Worm (Caenorhabditis elegans) whole organism, dauer: ENCODE measurements around the gene Y43F8B.10.
A peak's percentile ranks its signal among the peaks of the same experiment; 100 is the strongest.

Experiments used
- unc-62 ChIP-seq: sonication (generic microtip); optimal IDR thresholded peaks from 2 replicates; lab custom pipeline; 2017; ENCODE audit warnings: missing biosample characterization, missing genetic modification reagents, missing genetic modification characterization

Y43F8B.10 gene

DNA sequence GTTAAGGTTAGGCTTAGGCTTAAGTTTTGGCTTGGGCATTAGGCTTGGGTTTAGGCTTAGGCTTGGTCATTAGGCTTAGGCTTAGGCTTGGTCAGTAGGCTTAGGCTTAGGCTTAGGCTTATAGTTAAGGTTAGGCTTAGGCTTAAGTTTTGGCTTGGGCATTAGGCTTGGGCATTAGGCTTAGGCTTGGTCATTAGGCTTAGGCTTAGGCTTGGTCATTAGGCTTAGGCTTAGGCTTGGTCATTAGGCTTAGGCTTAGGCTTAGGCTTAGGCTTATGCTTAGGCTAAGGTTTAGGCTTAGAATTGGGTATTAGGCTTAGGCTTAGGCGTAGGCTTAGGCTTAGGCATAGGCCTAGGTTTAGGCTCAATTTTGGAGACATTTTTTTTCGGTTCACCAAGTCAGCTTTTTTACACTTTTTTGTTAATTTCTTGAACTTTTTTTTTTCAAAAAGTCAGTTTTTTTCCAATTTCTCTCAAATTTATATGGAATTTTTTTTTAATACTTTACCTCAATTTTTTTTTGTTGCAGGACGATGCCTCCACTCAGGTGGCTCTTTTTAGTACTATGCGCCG is 28.4 kb downstream of the Y43F8B.10 start, which contains the start of gene Y43F8B.3:
Y43F8B.3 (plus strand) TSS at position 523 of the 573 bp plus-strand sequence.
- no peak for TF ChIP-seq unc-62 (GFP tag; lab: Kevin White, UChicago)

DNA sequence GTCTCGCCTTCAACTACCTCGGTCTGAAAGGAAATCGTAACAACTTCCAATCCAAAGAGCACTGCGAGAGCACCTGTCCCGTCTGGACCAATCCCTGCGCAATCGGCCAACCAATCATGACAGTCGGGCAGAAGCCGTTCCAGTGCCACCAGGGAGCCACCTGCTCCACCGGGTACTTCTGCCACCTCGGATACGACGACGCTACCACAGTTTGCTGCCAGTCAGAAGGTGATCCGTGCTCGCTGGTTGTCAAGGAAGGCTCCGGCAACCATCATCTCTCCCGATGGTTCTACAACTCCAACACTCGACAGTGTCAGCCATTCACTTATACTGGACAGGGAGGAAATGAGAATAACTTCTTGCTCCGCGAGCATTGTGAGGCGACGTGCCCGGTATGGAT is 34.8 kb downstream of the Y43F8B.10 start:
- TF ChIP-seq unc-62 (GFP tag; lab: Kevin White, UChicago), result no peak

DNA sequence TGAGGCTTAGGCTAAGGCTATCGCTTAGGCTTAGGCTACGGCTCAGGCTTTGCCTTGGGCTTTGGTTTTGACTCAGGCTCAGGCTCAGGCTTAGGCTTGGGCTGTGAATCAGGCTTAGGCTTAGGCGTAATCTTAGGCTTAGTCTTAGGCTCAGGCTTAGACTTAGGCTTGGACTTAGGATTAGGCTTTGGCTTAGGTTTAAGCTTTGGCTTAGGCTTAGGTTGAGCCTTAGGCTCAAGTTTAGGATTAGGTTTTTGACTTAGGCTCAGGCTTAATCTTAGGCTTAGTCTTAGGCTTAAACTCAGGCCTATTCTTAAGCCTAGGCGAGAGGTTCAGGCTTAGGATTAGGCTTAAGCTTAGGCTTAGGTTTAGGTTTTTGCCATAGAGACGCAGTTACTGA is 36.1 kb downstream of the Y43F8B.10 start:
- no peak for TF ChIP-seq unc-62 (GFP tag; lab: Kevin White, UChicago)

DNA sequence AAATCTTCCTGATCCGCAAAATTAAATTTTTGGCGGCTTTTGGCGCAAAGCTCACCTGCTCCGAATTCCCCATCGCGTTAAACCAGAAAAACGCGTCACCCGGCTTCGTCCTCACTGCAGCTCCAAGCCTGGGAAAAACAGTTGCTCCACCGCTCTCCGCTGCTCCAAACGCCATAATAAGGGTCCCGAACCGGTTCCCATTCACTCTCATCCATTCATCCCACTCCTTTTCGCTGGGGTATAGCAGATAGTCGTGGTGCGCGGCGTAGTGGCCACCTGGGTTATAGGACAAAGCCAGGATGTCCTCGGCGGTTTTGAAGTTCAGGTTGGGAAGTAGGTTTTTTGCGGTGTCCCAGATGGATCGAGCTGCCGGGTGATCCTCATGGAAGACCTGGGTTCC is 36.7 kb downstream of the Y43F8B.10 start:
- TF ChIP-seq unc-62 (GFP tag; lab: Kevin White, UChicago), result no peak

DNA sequence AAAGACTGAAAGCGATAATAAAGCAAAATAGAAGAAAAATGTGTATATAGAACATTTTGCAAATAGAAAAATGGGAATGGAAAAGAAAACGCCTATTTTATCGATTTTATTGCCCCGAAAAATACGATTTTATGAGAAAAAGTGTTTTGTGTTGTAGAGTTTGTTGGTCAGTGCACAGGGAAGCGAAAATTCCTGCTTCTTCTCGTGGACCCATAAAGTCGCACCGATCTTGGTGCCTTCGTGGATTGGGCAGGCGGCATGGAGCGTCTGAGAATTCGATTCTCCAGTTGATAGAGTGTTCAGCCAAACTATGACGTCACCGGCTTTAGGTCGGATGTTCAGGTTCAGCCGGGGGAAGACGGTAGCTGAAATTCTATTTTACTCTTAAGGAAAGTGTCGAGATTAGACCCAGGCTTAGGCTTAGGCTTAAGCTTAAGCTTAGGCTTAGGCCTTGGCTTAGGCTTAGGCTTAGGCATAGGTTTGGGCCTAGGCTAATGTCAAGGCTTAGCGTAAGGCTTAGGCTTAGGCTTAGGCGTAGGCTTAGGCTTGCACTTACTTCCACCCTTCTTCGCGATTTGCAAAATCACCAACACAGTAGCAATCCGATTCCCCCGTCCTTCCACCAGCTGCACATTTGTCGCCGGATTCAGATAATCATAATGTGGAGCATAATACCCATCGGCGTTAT is 38.1 kb downstream of the Y43F8B.10 start, which contains the start of gene Y43F8B.19:
Y43F8B.19 (minus strand) TSS at position 51 of the 688 bp plus-strand sequence.
- no peak for TF ChIP-seq unc-62 (GFP tag; lab: Kevin White, UChicago)

DNA sequence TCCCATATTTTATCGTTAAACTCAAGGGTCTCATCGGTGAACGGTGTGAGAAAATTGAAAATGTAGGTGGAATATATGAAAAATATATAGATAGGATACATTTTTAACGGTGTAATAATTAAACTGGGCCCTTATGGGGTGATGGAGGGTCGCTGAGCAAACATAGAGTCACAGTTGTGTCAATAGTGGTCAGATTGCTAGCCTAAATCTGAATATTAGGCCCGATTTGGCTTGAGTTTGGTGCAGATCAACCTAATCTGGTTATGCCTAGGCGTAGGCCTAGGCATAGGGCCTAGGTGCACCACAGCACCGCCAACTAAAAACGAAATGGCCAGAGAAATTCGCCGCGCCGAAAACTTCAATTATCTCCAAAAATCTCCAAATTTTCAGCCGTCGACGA is 39.3 kb downstream of the Y43F8B.10 start, which contains the start of gene phy-4:
phy-4 (minus strand) TSS at position 101 of the 400 bp plus-strand sequence.
- TF ChIP-seq unc-62 (GFP tag; lab: Kevin White, UChicago), result no peak

DNA sequence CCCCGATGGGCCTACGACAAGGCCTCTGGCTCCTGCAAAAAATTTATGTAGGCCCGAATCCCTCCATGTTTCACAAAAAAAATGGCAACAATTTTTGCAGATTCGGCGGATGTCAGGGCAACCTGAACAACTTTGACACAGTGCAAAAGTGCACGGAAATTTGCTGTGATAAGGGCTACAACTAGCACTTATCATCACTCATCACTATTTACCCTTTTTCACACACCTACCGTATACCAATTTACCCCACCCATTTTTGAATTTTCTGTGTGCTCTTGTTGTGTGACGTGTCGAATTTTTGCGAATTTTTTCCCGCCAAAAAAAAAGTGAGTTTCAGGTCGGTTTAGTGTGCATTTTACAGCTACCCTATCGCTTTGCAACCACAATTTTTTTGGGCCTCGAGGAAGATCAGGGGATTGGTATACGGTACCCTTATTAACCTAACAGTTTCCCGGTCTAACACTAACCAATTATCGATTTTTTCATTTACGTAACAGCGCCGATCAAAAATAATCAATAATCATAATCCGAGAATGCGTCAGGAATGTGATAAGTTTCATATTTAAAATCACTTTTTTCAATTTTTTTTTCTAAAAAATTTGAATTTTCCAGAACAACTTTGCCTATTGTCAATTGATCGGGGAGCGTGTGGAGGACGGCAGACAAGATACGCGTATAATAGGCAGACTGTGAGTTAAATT is 44.4 kb downstream of the Y43F8B.10 start:
- no peak for TF ChIP-seq unc-62 (GFP tag; lab: Kevin White, UChicago)

DNA sequence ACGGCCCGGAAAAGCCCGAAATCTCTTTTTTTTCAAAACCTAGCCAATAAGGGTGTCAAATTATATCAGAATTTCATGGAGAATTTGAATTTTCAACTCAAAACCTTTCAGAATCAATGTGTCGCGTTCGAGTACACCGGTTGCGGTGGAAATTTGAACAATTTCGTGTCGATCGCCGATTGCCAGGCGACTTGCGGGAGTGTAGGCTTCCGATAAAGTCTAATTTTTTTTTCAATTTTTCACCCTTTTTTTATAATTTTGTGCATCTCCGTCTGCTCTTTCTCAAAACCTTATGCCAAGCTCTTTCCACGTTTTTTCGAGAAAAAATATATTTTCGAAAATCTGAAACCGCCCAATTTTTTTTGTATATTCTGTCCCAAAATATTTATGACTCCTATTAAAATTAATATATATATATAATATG is 45.3 kb downstream of the Y43F8B.10 start:
- no peak for TF ChIP-seq unc-62 (GFP tag; lab: Kevin White, UChicago)

DNA sequence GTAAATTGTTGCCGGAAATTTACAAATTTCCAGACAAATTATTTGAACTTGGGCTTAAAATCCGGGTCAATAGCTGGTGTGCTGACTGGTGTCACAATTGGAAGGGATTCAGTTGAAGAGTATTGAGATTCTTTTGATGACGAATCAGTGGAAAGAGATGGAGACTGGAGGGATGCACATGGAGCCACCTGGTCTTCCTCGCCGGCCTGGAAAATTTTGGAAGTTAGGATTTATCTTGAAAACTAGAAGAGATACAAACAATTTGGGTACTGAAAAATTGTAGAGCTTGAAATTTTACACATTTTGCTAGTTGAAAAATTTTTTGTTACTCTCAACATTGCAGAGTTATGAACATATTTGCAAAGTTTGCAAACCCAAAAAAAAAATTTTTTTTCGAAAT is 45.9 kb downstream of the Y43F8B.10 start:
- TF ChIP-seq unc-62 (GFP tag; lab: Kevin White, UChicago), result no peak

DNA sequence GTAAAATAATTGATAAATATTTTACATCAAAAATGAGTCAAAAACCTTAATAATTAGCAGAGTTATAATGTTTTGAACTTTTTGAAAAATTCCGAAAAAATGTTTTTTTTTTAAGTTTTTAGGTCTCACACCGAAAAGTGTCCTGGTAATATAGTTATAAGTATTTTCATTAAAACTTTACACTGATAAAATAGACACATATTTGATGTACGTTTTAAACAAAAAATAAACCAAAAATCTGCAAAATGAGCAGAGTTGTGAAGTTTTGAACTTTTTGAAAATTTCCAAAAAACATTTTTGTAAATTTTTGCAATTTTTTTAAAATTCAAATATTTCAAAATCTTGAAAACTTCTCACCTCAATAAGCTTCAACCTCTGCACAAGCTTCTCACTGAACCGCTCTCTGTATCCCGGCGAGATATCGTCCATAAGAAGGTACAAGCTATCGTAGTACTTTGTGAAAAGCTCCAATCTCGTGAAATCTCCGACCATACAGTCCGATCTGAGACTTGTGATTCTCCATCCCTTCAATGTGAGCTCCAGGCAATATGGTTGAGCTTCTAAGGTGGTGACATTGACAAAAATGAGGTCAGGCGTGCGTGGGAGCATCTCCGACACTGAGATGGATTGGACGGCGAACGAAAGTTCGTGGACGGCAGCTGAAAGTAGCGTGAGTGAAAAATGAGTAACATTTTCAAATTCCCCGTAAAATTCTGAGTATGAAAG is 46.5 kb downstream of the Y43F8B.10 start:
- no peak for TF ChIP-seq unc-62 (GFP tag; lab: Kevin White, UChicago)

DNA sequence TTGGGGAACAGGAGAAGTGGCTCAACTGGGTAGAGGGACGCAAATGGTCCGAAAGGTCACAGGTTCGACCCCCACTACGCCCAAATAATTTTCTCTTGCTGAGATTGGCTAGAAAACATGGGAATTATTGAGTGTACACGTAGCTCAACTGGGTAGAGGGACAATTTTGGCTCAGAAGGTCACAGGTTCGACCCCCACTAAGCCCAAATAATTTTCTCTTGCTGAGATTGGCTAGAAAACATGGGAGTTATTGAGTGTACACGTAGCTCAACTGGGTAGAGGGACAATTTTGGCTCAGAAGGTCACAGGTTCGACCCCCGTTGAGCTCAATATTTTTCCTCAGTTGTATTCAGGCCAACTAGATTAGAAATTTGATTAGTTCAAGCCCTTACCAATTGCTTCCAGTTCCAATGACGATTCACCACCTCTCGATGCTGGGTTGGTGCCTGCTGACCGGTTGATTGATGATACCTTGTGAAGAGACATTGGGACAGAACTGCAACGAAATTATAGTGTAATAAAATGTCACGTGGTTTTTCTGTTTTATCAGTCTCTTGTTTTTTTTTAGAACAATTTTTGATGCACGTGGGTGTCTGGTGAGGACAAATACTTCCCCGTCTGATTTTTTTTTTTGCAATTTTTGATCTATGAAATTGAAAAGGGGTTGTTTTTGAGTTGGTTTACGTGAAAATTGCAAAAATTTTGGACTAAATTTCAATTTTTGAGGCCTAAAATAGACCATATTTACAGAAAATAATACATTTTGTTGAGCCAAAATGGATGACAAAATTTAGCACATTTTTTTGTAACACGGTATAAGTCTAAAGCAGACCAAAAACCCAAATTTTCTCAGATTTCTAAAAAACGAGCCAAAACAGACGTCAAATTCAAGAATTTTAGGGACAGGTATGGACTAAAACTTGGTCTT is 47.4 kb downstream of the Y43F8B.10 start:
- TF ChIP-seq unc-62 (GFP tag; lab: Kevin White, UChicago), result no peak

DNA sequence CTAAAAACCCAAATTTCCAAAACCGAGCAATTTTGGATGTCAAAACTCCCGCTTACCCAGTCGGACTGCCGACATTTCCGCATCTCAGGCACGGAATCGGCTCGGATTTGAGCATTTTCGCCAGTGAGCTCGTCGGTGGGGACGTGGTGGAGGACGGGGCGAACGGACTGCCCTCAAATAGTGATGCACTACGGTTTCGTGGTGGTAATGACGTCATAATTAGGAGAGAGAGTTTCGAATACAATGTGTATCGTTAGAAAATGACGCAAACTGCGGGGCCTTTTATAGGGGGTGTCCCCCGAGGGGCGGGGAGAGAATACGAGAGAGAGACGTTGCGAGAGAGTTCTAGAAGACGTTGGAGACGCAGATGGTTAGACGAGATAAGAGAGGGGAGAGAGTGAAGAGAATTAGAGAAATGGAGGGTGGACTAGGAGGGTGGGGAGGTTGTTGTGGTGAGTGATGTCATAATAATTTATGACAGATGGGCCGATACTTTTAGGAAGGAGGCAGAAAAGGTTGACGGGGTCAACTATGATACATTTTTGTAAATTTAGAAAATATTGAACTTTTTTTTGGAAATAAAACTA is 48.4 kb downstream of the Y43F8B.10 start:
- peak; percentile 44 for TF ChIP-seq unc-62 (GFP tag; lab: Kevin White, UChicago)

DNA sequence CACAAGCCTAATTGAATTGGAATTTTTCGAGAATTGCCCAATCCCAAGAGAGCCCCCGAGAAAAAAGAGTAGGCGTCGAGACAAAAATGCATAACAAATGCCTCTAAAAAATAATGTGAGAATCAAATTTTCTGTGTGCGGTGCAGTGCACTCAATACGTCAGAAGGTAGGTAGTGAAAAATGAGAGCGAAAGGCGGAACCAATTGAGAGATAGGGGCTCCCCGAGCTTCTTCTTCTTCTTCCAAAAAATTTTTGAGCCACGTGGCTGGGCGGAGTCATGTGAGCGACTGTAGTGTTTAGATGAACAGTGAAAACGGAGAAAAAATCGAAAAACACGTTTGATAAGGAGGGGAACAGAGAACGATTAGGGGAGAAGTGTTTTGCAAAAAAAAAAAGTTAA is 50.3 kb downstream of the Y43F8B.10 start:
- no peak for TF ChIP-seq unc-62 (GFP tag; lab: Kevin White, UChicago)

DNA sequence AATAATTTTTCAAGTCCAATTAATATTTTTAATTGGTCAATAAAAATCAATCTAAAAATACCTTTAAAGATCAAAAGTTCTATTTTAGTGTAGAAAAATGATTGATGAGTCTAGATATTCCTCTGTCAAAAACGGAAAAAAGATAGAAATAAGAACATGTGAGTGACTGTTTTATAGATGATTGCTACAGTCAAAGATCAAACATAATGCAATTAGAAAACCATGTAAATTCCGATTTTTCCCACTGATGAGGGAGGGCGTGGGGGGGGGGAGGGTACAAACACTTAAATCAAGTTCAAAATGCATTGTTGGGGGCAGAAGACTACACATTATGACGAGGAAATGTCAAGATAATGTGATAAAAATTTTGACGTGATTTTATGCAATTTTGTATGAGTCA is 51.9 kb downstream of the Y43F8B.10 start:
- no peak for TF ChIP-seq unc-62 (GFP tag; lab: Kevin White, UChicago)
